Fruit fly (Drosophila melanogaster) whole organism, embryonic: ENCODE data around the gene CG5510.

Source experiments
- Antp ChIP-seq: fragments of 200-800 bp; sonication (Bioruptor generic); optimal IDR thresholded peaks from 3 replicates; lab custom pipeline; 2016; ENCODE audit warnings: missing biosample characterization, missing genetic modification characterization
- Atf3 ChIP-seq: fragments of 200-800 bp; sonication (Bioruptor generic); optimal IDR thresholded peaks from 3 replicates; lab custom pipeline; 2016; ENCODE audit warnings: missing biosample characterization, missing genetic modification characterization
- CG10565 ChIP-seq: fragments of 200-800 bp; sonication (Bioruptor generic); optimal IDR thresholded peaks from 3 replicates; lab custom pipeline; 2016; ENCODE audit warnings: missing biosample characterization, mild to moderate bottlenecking, missing genetic modification characterization
- CG11696 ChIP-seq: fragments of 200-800 bp; sonication (Bioruptor generic); IDR thresholded peaks from 2 replicates; pipeline ENCODE4 v1.3.6; 2022; ENCODE audit warnings: missing biosample characterization, missing genetic modification characterization
- CG13123 ChIP-seq: fragments of 200-800 bp; sonication (Bioruptor generic); optimal IDR thresholded peaks from 2 replicates; lab custom pipeline; 2016; ENCODE audit warnings: missing biosample characterization, missing genetic modification characterization
- CG13624 ChIP-seq: fragments of 200-800 bp; sonication (Bioruptor generic); optimal IDR thresholded peaks from 2 replicates; lab custom pipeline; 2016; ENCODE audit warnings: missing biosample characterization, missing genetic modification characterization
- CG15601 ChIP-seq: fragments of 200-800 bp; sonication (Bioruptor generic); optimal IDR thresholded peaks from 3 replicates; lab custom pipeline; 2019; ENCODE audit warnings: missing biosample characterization, mild to moderate bottlenecking, missing genetic modification characterization, moderate library complexity
- CG1603 ChIP-seq: fragments of 200-800 bp; sonication (Bioruptor generic); optimal IDR thresholded peaks from 2 replicates; lab custom pipeline; 2019; ENCODE audit warnings: missing biosample characterization, mild to moderate bottlenecking, missing genetic modification characterization, moderate library complexity
- CG17385 ChIP-seq: fragments of 200-800 bp; sonication (Bioruptor generic); optimal IDR thresholded peaks from 3 replicates; lab custom pipeline; 2018; ENCODE audit warnings: missing biosample characterization, mild to moderate bottlenecking, missing genetic modification characterization
- CG17568 ChIP-seq: fragments of 200-800 bp; sonication (Bioruptor generic); optimal IDR thresholded peaks from 2 replicates; lab custom pipeline; 2018; ENCODE audit warnings: missing biosample characterization, mild to moderate bottlenecking, missing genetic modification characterization, moderate library complexity
- CG2120 ChIP-seq: fragments of 200-800 bp; sonication (Bioruptor generic); optimal IDR thresholded peaks from 3 replicates; lab custom pipeline; 2016; ENCODE audit warnings: missing biosample characterization, missing genetic modification characterization
- CG2199 ChIP-seq: fragments of 200-800 bp; sonication (Bioruptor generic); IDR thresholded peaks from 3 replicates; pipeline ENCODE4 v1.3.6; 2022; ENCODE audit warnings: missing biosample characterization, missing genetic modification characterization
- CG30431 ChIP-seq: fragments of 200-800 bp; sonication (Bioruptor generic); optimal IDR thresholded peaks from 2 replicates; lab custom pipeline; 2017; ENCODE audit warnings: missing biosample characterization, missing genetic modification characterization
- CG3163 ChIP-seq: fragments of 200-800 bp; sonication (Bioruptor generic); optimal IDR thresholded peaks from 3 replicates; lab custom pipeline; 2016; ENCODE audit warnings: missing biosample characterization, missing genetic modification characterization
- CG32532 ChIP-seq: fragments of 200-800 bp; sonication (Bioruptor generic); IDR thresholded peaks from 2 replicates; pipeline ENCODE4 v1.3.6; 2022; ENCODE audit warnings: missing biosample characterization, missing genetic modification characterization
- CG43689 ChIP-seq: fragments of 200-800 bp; sonication (Bioruptor generic); IDR thresholded peaks from 2 replicates; pipeline ENCODE4 v1.3.6; 2022; ENCODE audit warnings: missing biosample characterization, missing genetic modification characterization
- CG6272 ChIP-seq: fragments of 200-800 bp; sonication (Bioruptor generic); IDR thresholded peaks from 2 replicates; pipeline ENCODE4 v1.3.6; 2022; ENCODE audit warnings: missing biosample characterization, missing genetic modification characterization
- CG6654 ChIP-seq: fragments of 200-800 bp; sonication (Bioruptor generic); optimal IDR thresholded peaks from 2 replicates; lab custom pipeline; 2017; ENCODE audit warnings: missing biosample characterization, mild to moderate bottlenecking, missing genetic modification characterization
- CG6683 ChIP-seq: fragments of 200-800 bp; sonication (Bioruptor generic); optimal IDR thresholded peaks from 2 replicates; lab custom pipeline; 2017; ENCODE audit warnings: missing biosample characterization, mild to moderate bottlenecking, missing genetic modification characterization, missing genetic modification reagents
- CG6689 ChIP-seq: fragments of 200-800 bp; sonication (Bioruptor generic); IDR thresholded peaks from 2 replicates; pipeline ENCODE4 v1.3.6; 2022; ENCODE audit warnings: missing biosample characterization, missing genetic modification characterization
- CG7357 ChIP-seq: fragments of 200-800 bp; sonication (Bioruptor generic); IDR thresholded peaks from 3 replicates; pipeline ENCODE4 v1.3.6; 2022; ENCODE audit warnings: missing biosample characterization, missing genetic modification characterization
- CG7839 ChIP-seq: fragments of 200-800 bp; sonication (Bioruptor generic); optimal IDR thresholded peaks from 3 replicates; lab custom pipeline; 2018; ENCODE audit warnings: missing biosample characterization, mild to moderate bottlenecking, missing genetic modification characterization, moderate library complexity
- CG7963 ChIP-seq: fragments of 200-800 bp; sonication (Bioruptor generic); IDR thresholded peaks from 3 replicates; pipeline ENCODE4 v1.3.6; 2022; ENCODE audit warnings: missing biosample characterization, missing genetic modification characterization; ENCODE audit not compliant: partially characterized antibody
- CG8359 ChIP-seq: fragments of 200-800 bp; sonication (Bioruptor generic); optimal IDR thresholded peaks from 2 replicates; lab custom pipeline; 2017; ENCODE audit warnings: missing biosample characterization, mild to moderate bottlenecking, missing genetic modification characterization, borderline replicate concordance
- Deaf1 ChIP-seq: fragments of 200-800 bp; optimal IDR thresholded peaks from 3 replicates; lab custom pipeline; 2019; ENCODE audit warnings: missing biosample characterization, mild to moderate bottlenecking, missing genetic modification characterization, moderate library complexity
- Ets97D ChIP-seq: fragments of 200-800 bp; sonication (Bioruptor generic); optimal IDR thresholded peaks from 3 replicates; lab custom pipeline; 2016; ENCODE audit warnings: missing biosample characterization, missing genetic modification characterization
- Hand ChIP-seq: fragments of 200-800 bp; sonication (Bioruptor generic); optimal IDR thresholded peaks from 2 replicates; lab custom pipeline; 2017; ENCODE audit warnings: mild to moderate bottlenecking, missing biosample characterization, missing genetic modification reagents, missing genetic modification characterization
- Lim3 ChIP-seq: fragments of 200-800 bp; sonication (Bioruptor generic); IDR thresholded peaks from 2 replicates; pipeline ENCODE4 v1.3.6; 2022; ENCODE audit warnings: missing biosample characterization, missing genetic modification characterization
- Neu2 ChIP-seq: fragments of 200-800 bp; sonication (Bioruptor generic); optimal IDR thresholded peaks from 3 replicates; lab custom pipeline; 2016; ENCODE audit warnings: missing biosample characterization, missing genetic modification characterization, borderline replicate concordance
- Oaz ChIP-seq: fragments of 200-800 bp; sonication (Bioruptor generic); IDR thresholded peaks from 2 replicates; pipeline ENCODE4 v1.3.6; 2022; ENCODE audit warnings: missing biosample characterization, missing genetic modification characterization
- Poxn ChIP-seq: fragments of 200-800 bp; sonication (Bioruptor generic); IDR thresholded peaks from 2 replicates; pipeline ENCODE4 v1.3.6; 2022; ENCODE audit warnings: missing biosample characterization, missing genetic modification characterization
- Sry-β ChIP-seq: fragments of 200-800 bp; sonication (Bioruptor generic); optimal IDR thresholded peaks from 2 replicates; lab custom pipeline; 2018; ENCODE audit warnings: missing biosample characterization, mild to moderate bottlenecking, missing genetic modification characterization, moderate library complexity
- bab2 ChIP-seq: fragments of 200-800 bp; sonication (Bioruptor generic); optimal IDR thresholded peaks from 2 replicates; lab custom pipeline; 2016; ENCODE audit warnings: missing biosample characterization, missing genetic modification characterization
- cas ChIP-seq: fragments of 200-800 bp; sonication (Bioruptor generic); IDR thresholded peaks from 2 replicates; pipeline ENCODE4 v1.3.6; 2022; ENCODE audit warnings: missing biosample characterization, missing genetic modification characterization
- chif ChIP-seq, 2 experiments: fragments of 200-800 bp; sonication (Bioruptor generic); optimal IDR thresholded peaks; 3 replicates each; lab custom pipeline; 2016; ENCODE audit warnings: missing biosample characterization in 2 of 2, missing genetic modification characterization in 2 of 2
- chm ChIP-seq: fragments of 200-800 bp; sonication (Bioruptor generic); IDR thresholded peaks from 2 replicates; pipeline ENCODE4 v1.3.6; 2022; ENCODE audit warnings: missing biosample characterization, missing genetic modification characterization
- ci ChIP-seq: fragments of 200-800 bp; sonication (Bioruptor generic); IDR thresholded peaks from 3 replicates; pipeline ENCODE4 v1.3.6; 2022; ENCODE audit warnings: missing biosample characterization, missing genetic modification characterization
- eyg ChIP-seq: fragments of 200-800 bp; sonication (Bioruptor generic); optimal IDR thresholded peaks from 3 replicates; lab custom pipeline; 2016; ENCODE audit warnings: missing biosample characterization, missing genetic modification characterization
- gce ChIP-seq: fragments of 200-800 bp; sonication (Bioruptor generic); IDR thresholded peaks from 3 replicates; pipeline ENCODE4 v1.3.6; 2022; ENCODE audit warnings: missing biosample characterization, missing genetic modification characterization
- ham ChIP-seq: fragments of 200-800 bp; sonication (Bioruptor generic); IDR thresholded peaks from 2 replicates; pipeline ENCODE4 v1.3.6; 2022; ENCODE audit warnings: missing biosample characterization, missing genetic modification characterization
- hb ChIP-seq: fragments of 200-800 bp; sonication (Bioruptor generic); IDR thresholded peaks from 3 replicates; pipeline ENCODE4 v1.3.6; 2022; ENCODE audit warnings: missing biosample characterization, missing genetic modification characterization; ENCODE audit not compliant: partially characterized antibody
- jigr1 ChIP-seq: fragments of 200-800 bp; sonication (Bioruptor generic); IDR thresholded peaks from 3 replicates; pipeline ENCODE4 v1.3.6; 2022; ENCODE audit warnings: missing biosample characterization, missing genetic modification characterization
- nmo ChIP-seq: fragments of 200-800 bp; sonication (Bioruptor generic); optimal IDR thresholded peaks from 2 replicates; lab custom pipeline; 2018; ENCODE audit warnings: missing biosample characterization, mild to moderate bottlenecking, missing genetic modification characterization, moderate library complexity
- scrt ChIP-seq: fragments of 200-800 bp; sonication (Bioruptor generic); optimal IDR thresholded peaks from 2 replicates; lab custom pipeline; 2018; ENCODE audit warnings: missing biosample characterization, mild to moderate bottlenecking, missing genetic modification characterization, moderate library complexity
- so ChIP-seq: fragments of 200-800 bp; sonication (Bioruptor generic); IDR thresholded peaks from 3 replicates; pipeline ENCODE4 v1.3.6; 2022; ENCODE audit warnings: missing biosample characterization, missing genetic modification characterization
- tx ChIP-seq: fragments of 200-800 bp; sonication (Bioruptor generic); optimal IDR thresholded peaks from 2 replicates; lab custom pipeline; 2016; ENCODE audit warnings: missing biosample characterization, missing genetic modification characterization
- vfl ChIP-seq: fragments of 200-800 bp; sonication (Bioruptor generic); optimal IDR thresholded peaks from 2 replicates; lab custom pipeline; 2016; ENCODE audit warnings: missing biosample characterization, missing genetic modification characterization
- wor ChIP-seq: fragments of 200-800 bp; sonication (Bioruptor generic); IDR thresholded peaks from 2 replicates; pipeline ENCODE4 v1.3.6; 2022; ENCODE audit warnings: missing biosample characterization, missing genetic modification characterization
- zen2 ChIP-seq: fragments of 200-800 bp; sonication (Bioruptor generic); IDR thresholded peaks from 3 replicates; pipeline ENCODE4 v1.3.6; 2022; ENCODE audit warnings: missing biosample characterization, missing genetic modification characterization; ENCODE audit not compliant: partially characterized antibody
- zf30C ChIP-seq: fragments of 200-800 bp; sonication (Bioruptor generic); optimal IDR thresholded peaks from 3 replicates; lab custom pipeline; 2018; ENCODE audit warnings: missing biosample characterization, mild to moderate bottlenecking, missing genetic modification characterization

CG5510 gene

DNA sequence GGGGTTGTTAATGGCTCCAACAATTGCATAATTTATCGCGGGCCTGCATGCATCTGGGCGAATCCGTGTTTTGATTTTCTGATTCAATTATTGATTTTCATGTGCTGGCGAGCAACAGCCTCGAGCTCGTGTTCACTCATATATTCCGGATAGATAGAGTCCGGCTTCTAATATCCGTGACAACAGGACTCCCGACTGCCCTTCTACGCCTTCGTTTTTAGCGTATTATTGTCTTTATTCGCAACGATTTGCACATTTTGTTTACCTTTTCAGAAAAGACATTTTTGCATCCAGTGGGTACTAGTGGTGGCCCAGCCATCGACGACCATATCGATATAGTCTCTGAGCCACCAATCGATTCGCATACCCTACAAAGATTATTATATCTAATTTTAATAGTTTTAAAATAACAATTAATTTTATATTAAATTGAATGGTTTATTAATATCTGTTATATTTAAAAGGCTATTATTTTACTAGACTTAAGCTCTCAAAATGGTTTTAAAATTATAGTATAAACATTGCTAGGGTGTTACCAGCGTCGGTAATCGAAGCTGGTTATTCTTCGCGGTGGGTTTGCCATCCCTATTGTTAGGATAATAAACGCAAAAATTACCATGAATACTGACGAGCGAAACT is 8.1 kb downstream of the CG5510 start, which contains the start of the genes Myo95E and TBC1d7 (continued):
- TF ChIP-seq zen2 (GFP tag; lab: Robert Waterston, UW): no peak; the same call in 2 of the 3 replicates
- TF ChIP-seq CG2199: peak; percentile 89; the same call in 2 of the 3 replicates
- TF ChIP-seq Hand (GFP tag; lab: Kevin White, UChicago): peak; percentile 60
- 0 out of 3 replicates have a peak, but pooled peaks have one; percentile 11 for TF ChIP-seq CG7963 (GFP tag; lab: Robert Waterston, UW)
- TF ChIP-seq zf30C (GFP tag; lab: Kevin White, UChicago): no peak
- no peak for TF ChIP-seq CG15601 (tag; lab: Kevin White, UChicago)
- TF ChIP-seq CG8359 (GFP tag; lab: Kevin White, UChicago): no peak
- peak; percentile 80; the same call in 2 of the 3 replicates for TF ChIP-seq gce (GFP tag; lab: Robert Waterston, UW)
- peak in 1 of 2 experiments; percentile 43 for TF ChIP-seq chif (GFP tag; optimal IDR thresholded peaks at IDR 0.05; lab: Kevin White, UChicago)
- peak; percentile 47 for TF ChIP-seq Ets97D (GFP tag; lab: Kevin White, UChicago)
- peak; percentile 70 for TF ChIP-seq CG13123 (GFP tag; lab: Kevin White, UChicago)
- TF ChIP-seq CG6689 (GFP tag; lab: Robert Waterston, UW): peak; percentile 97
- peak; percentile 92 for TF ChIP-seq CG32532 (GFP tag; lab: Robert Waterston, UW)
- TF ChIP-seq wor (GFP tag; lab: Robert Waterston, UW): peak; percentile 82
- TF ChIP-seq Lim3 (GFP tag; lab: Robert Waterston, UW): peak; percentile 85
- peak; percentile 58 for TF ChIP-seq CG6654 (GFP tag; lab: Kevin White, UChicago)
- TF ChIP-seq CG17568 (GFP tag; lab: Kevin White, UChicago): no peak
- no peak for TF ChIP-seq CG3163 (GFP tag; lab: Kevin White, UChicago)
- TF ChIP-seq CG13624 (GFP tag; lab: Kevin White, UChicago): peak; percentile 55
- peak; percentile 64 for TF ChIP-seq Sry-β (GFP tag; lab: Kevin White, UChicago)
- TF ChIP-seq Neu2 (GFP tag; lab: Kevin White, UChicago): no peak
- peak; percentile 7 for TF ChIP-seq tx (GFP tag; lab: Kevin White, UChicago)
- TF ChIP-seq hb (GFP tag; lab: Robert Waterston, UW): no peak
- peak; percentile 93 for TF ChIP-seq Oaz (GFP tag; lab: Robert Waterston, UW)
- TF ChIP-seq ci (GFP tag; lab: Robert Waterston, UW): peak; percentile 90
- peak; percentile 92 for TF ChIP-seq CG7839 (tag; lab: Kevin White, UChicago)
- TF ChIP-seq CG6272 (GFP tag; lab: Robert Waterston, UW): peak; percentile 96
- peak; percentile 82 for TF ChIP-seq CG17385
- peak; percentile 61 for TF ChIP-seq vfl (GFP tag; lab: Kevin White, UChicago)
- no peak for TF ChIP-seq CG1603
- peak; percentile 27 for TF ChIP-seq Antp (GFP tag; lab: Kevin White, UChicago)
- TF ChIP-seq Poxn (GFP tag; lab: Robert Waterston, UW): no peak; the same call in 1 of the 2 replicates
- TF ChIP-seq Atf3: peak; percentile 1
- TF ChIP-seq ham: no peak
- peak; percentile 69; the same call in 1 of the 2 replicates for TF ChIP-seq cas (GFP tag; lab: Robert Waterston, UW)
- TF ChIP-seq CG7357 (GFP tag; lab: Robert Waterston, UW): peak; percentile 89
- peak; percentile 87 for TF ChIP-seq CG43689 (GFP tag; lab: Robert Waterston, UW)
- TF ChIP-seq jigr1: peak; percentile 84
- TF ChIP-seq CG2120 (GFP tag; lab: Kevin White, UChicago): peak; percentile 84
- TF ChIP-seq so (GFP tag; lab: Robert Waterston, UW): peak; percentile 93
- TF ChIP-seq eyg (GFP tag; lab: Kevin White, UChicago): no peak
- TF ChIP-seq CG11696 (GFP tag; lab: Robert Waterston, UW): peak; percentile 72
- no peak for TF ChIP-seq Deaf1 (tag; lab: Kevin White, UChicago)
- no peak for TF ChIP-seq CG10565 (GFP tag; lab: Kevin White, UChicago)
- peak; percentile 95 for TF ChIP-seq nmo (GFP tag; lab: Kevin White, UChicago)
- peak; percentile 68 for TF ChIP-seq scrt (GFP tag; lab: Kevin White, UChicago)
- peak; percentile 58 for TF ChIP-seq bab2
- TF ChIP-seq chm (GFP tag; lab: Robert Waterston, UW): peak; percentile 82
- peak; percentile 75 for TF ChIP-seq CG30431
- peak; percentile 58 for TF ChIP-seq CG6683
